Worm (Caenorhabditis elegans) whole organism, midembryonic: ENCODE data around the gene R13D11.1.

Source experiments
- klf-2 ChIP-seq: fragments of 200-800 bp; sonication (Bioruptor generic); conservative IDR thresholded peaks from 2 replicates; pipeline ENCODE4 v1.3.6; 2022; ENCODE audit warnings: missing genetic modification reagents, missing genetic modification characterization, missing compliant biosample characterization
- med-1 ChIP-seq: sonication (generic microtip); optimal IDR thresholded peaks from 2 replicates; lab custom pipeline; 2017; ENCODE audit warnings: missing genetic modification characterization, mild to moderate bottlenecking, missing compliant biosample characterization, antibody characterized with exemption, missing genetic modification reagents; ENCODE audit not compliant: insufficient read depth
- ref-1 ChIP-seq: fragments of 200-800 bp; sonication (Bioruptor generic); conservative IDR thresholded peaks from 2 replicates; pipeline ENCODE4 v1.3.6; 2022; ENCODE audit warnings: missing genetic modification reagents, missing genetic modification characterization, missing compliant biosample characterization
- tab-1 ChIP-seq: fragments of 200-800 bp; sonication (Bioruptor generic); IDR thresholded peaks from 2 replicates; pipeline ENCODE4 v1.3.6; 2022; ENCODE audit warnings: missing genetic modification characterization, missing compliant biosample characterization

- TF ChIP-seq med-1 (GFP tag; lab: Kevin White, UChicago) (no peak), ref-1 (GFP tag; lab: Robert Waterston, UW) (no peak), klf-2 (no peak), tab-1 (GFP tag; lab: Robert Waterston, UW) (no peak)
Measured at ce11 chrV:801555-802060, 15.7 kb upstream of the R13D11.1 start.
